Worm (Caenorhabditis elegans) whole organism, young adult: Measurements from ENCODE around the gene sql-1.
A peak's percentile ranks its signal among the peaks of the same experiment; 100 is the strongest.

Experiments
- D2030.7 ChIP-seq: fragments of 200-800 bp; sonication (Bioruptor generic); IDR thresholded peaks from 2 replicates; pipeline ENCODE4 v1.3.6; 2022; ENCODE audit warnings: missing genetic modification reagents, missing genetic modification characterization, missing compliant biosample characterization
- F33H1.4 ChIP-seq: fragments of 200-800 bp; sonication (Bioruptor generic); IDR thresholded peaks from 2 replicates; pipeline ENCODE4 v1.3.6; 2022; ENCODE audit warnings: missing genetic modification reagents, missing genetic modification characterization, missing compliant biosample characterization
- F49E8.2 ChIP-seq: sonication (generic microtip); optimal IDR thresholded peaks from 3 replicates; lab custom pipeline; 2017; ENCODE audit warnings: missing genetic modification characterization, mild to moderate bottlenecking, missing compliant biosample characterization, antibody characterized with exemption, moderate library complexity; ENCODE audit not compliant: insufficient read depth
- aptf-2 ChIP-seq: fragments of 200-800 bp; sonication (Bioruptor generic); conservative IDR thresholded peaks from 2 replicates; pipeline ENCODE4 v1.3.6; 2022; ENCODE audit warnings: missing genetic modification reagents, missing genetic modification characterization, missing compliant biosample characterization
- cebp-1 ChIP-seq, 2 experiments: fragments of 200-800 bp in 1 of 2; sonication (Bioruptor generic) in 1 of 2; sonication (generic microtip) in 1 of 2; IDR thresholded peaks in 1 of 2; optimal IDR thresholded peaks in 1 of 2; 2 replicates each; pipeline versions ENCODE4 v1.3.6 to Lab custom; 2017 to 2022; ENCODE audit warnings: missing compliant biosample characterization in 2 of 2, missing genetic modification characterization in 2 of 2, mild to moderate bottlenecking in 1 of 2, missing genetic modification reagents in 1 of 2, moderate library complexity in 1 of 2
- ceh-79 ChIP-seq: sonication (generic microtip); optimal IDR thresholded peaks from 2 replicates; lab custom pipeline; 2017; ENCODE audit warnings: mild to moderate bottlenecking, missing genetic modification characterization, missing compliant biosample characterization
- ceh-91 ChIP-seq: fragments of 200-800 bp; sonication (Bioruptor generic); IDR thresholded peaks from 2 replicates; pipeline ENCODE4 v1.3.6; 2022; ENCODE audit warnings: missing genetic modification reagents, missing genetic modification characterization, missing compliant biosample characterization
- die-1 ChIP-seq: sonication (generic microtip); optimal IDR thresholded peaks from 2 replicates; lab custom pipeline; 2016; ENCODE audit warnings: missing genotype, mild to moderate bottlenecking, missing genetic modification characterization, missing compliant biosample characterization
- dox-1 ChIP-seq: fragments of 200-800 bp; sonication (Bioruptor generic); IDR thresholded peaks from 2 replicates; pipeline ENCODE4 v1.3.6; 2022; ENCODE audit warnings: missing genetic modification reagents, missing genetic modification characterization, missing compliant biosample characterization
- egl-44 ChIP-seq: fragments of 200-800 bp; sonication (Bioruptor generic); IDR thresholded peaks from 2 replicates; pipeline ENCODE4 v1.3.6; 2022; ENCODE audit warnings: missing genetic modification reagents, missing genetic modification characterization, missing compliant biosample characterization
- egrh-3 ChIP-seq: fragments of 200-800 bp; sonication (Bioruptor generic); IDR thresholded peaks from 2 replicates; pipeline ENCODE4 v1.3.6; 2022; ENCODE audit warnings: missing genetic modification reagents, missing genetic modification characterization, missing compliant biosample characterization
- ets-4 ChIP-seq: fragments of 200-800 bp; sonication (Bioruptor generic); optimal IDR thresholded peaks from 2 replicates; lab custom pipeline; 2018; ENCODE audit warnings: mild to moderate bottlenecking, missing genetic modification characterization, missing compliant biosample characterization
- lin-54 ChIP-seq: fragments of 200-800 bp; sonication (Bioruptor generic); optimal IDR thresholded peaks from 2 replicates; lab custom pipeline; 2018; ENCODE audit warnings: mild to moderate bottlenecking, missing genetic modification characterization, missing compliant biosample characterization
- lsl-1 ChIP-seq: fragments of 200-800 bp; sonication (Bioruptor generic); optimal IDR thresholded peaks from 2 replicates; lab custom pipeline; 2018; ENCODE audit warnings: mild to moderate bottlenecking, missing genetic modification characterization, moderate library complexity, missing compliant biosample characterization
- madf-6 ChIP-seq: fragments of 200-800 bp; sonication (Bioruptor generic); IDR thresholded peaks from 2 replicates; pipeline ENCODE4 v1.3.6; 2022; ENCODE audit warnings: missing genetic modification reagents, missing genetic modification characterization, missing compliant biosample characterization
- madf-8 ChIP-seq: fragments of 200-800 bp; sonication (Bioruptor generic); conservative IDR thresholded peaks from 2 replicates; pipeline ENCODE4 v1.3.6; 2022; ENCODE audit warnings: missing genetic modification reagents, missing genetic modification characterization, missing compliant biosample characterization
- mcd-1 ChIP-seq: fragments of 200-800 bp; sonication (Bioruptor generic); IDR thresholded peaks from 2 replicates; pipeline ENCODE4 v1.3.6; 2022; ENCODE audit warnings: missing genetic modification reagents, missing genetic modification characterization, missing compliant biosample characterization
- nfya-2 ChIP-seq: fragments of 200-800 bp; sonication (Bioruptor generic); IDR thresholded peaks from 2 replicates; pipeline ENCODE4 v1.3.6; 2022; ENCODE audit warnings: missing genetic modification reagents, missing genetic modification characterization, missing compliant biosample characterization
- snpc-1.3 ChIP-seq: sonication (generic microtip); optimal IDR thresholded peaks from 2 replicates; lab custom pipeline; 2017; ENCODE audit warnings: missing genetic modification characterization, mild to moderate bottlenecking, missing compliant biosample characterization, antibody characterized with exemption, moderate library complexity, missing genotype, missing genetic modification reagents; ENCODE audit not compliant: insufficient read depth
- tbp1 ChIP-seq: fragments of 200-800 bp; sonication (Bioruptor generic); optimal IDR thresholded peaks from 2 replicates; lab custom pipeline; 2018; ENCODE audit warnings: mild to moderate bottlenecking, missing genetic modification characterization, missing compliant biosample characterization
- tbx-9 ChIP-seq: sonication (generic microtip); optimal IDR thresholded peaks from 2 replicates; lab custom pipeline; 2016; ENCODE audit warnings: borderline replicate concordance, missing genetic modification characterization, inconsistent platforms, missing compliant biosample characterization
- xnd-1 ChIP-seq: sonication (generic microtip); optimal IDR thresholded peaks from 2 replicates; lab custom pipeline; 2016; ENCODE audit warnings: missing genotype, missing genetic modification reagents, missing genetic modification characterization, missing compliant biosample characterization
- ztf-22 ChIP-seq: fragments of 200-800 bp; sonication (Bioruptor generic); optimal IDR thresholded peaks from 2 replicates; lab custom pipeline; 2018; ENCODE audit warnings: mild to moderate bottlenecking, missing genetic modification characterization, moderate library complexity, missing compliant biosample characterization
- ztf-28 ChIP-seq: fragments of 200-800 bp; sonication (Bioruptor generic); IDR thresholded peaks from 2 replicates; pipeline ENCODE4 v1.3.6; 2022; ENCODE audit warnings: missing genetic modification reagents, missing genetic modification characterization, missing compliant biosample characterization

sql-1 gene

ce11 chrIII:12568962-12569361 lies 69.6 kb downstream of the sql-1 start:
- TF ChIP-seq tbp1 (GFP tag; lab: Kevin White, UChicago) (peak; percentile 24), egrh-3 (GFP tag; lab: Robert Waterston, UW) (peak; percentile 60; the same call in 1 of the 2 replicates), F49E8.2 (tag; lab: Kevin White, UChicago) (no peak), dox-1 (GFP tag; lab: Robert Waterston, UW) (0 out of 2 replicates have a peak, but pooled peaks have one; percentile 28), cebp-1 (GFP tag; IDR thresholded peaks at IDR 0.05; lab: Robert Waterston, UW) (no peak), cebp-1 (tag; optimal IDR thresholded peaks at IDR 0.05; lab: Kevin White, UChicago) (peak; percentile 8), mcd-1 (GFP tag; lab: Robert Waterston, UW) (no peak)

DNA sequence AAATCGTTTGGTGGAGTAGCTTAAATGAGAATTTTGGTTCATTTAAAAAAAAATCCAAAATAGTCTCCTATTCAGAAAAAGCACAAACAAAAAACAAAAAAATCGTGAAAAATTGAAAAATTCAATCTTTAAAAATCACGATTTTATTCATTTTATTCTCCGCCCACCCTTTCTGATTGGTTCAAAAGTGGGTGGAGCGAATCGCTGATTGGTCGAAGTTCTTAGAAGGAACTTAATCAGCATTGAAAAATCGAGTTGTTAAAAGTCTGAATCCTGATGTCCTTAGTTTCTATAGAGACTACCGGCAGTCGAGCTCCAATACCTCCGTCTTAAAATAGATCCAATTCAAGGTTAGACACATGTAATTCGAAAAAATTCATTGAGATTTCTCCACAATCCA lies 70.5 kb downstream of the sql-1 start:
- no peak for TF ChIP-seq dox-1 (GFP tag; lab: Robert Waterston, UW)
- no peak for TF ChIP-seq ets-4 (GFP tag; lab: Kevin White, UChicago)
- no peak for TF ChIP-seq lsl-1
- no peak for TF ChIP-seq ztf-22 (GFP tag; lab: Kevin White, UChicago)
- no peak for TF ChIP-seq xnd-1 (tag; lab: Kevin White, UChicago)
- TF ChIP-seq ceh-79 (tag; lab: Kevin White, UChicago): no peak
- TF ChIP-seq egl-44: no peak

DNA sequence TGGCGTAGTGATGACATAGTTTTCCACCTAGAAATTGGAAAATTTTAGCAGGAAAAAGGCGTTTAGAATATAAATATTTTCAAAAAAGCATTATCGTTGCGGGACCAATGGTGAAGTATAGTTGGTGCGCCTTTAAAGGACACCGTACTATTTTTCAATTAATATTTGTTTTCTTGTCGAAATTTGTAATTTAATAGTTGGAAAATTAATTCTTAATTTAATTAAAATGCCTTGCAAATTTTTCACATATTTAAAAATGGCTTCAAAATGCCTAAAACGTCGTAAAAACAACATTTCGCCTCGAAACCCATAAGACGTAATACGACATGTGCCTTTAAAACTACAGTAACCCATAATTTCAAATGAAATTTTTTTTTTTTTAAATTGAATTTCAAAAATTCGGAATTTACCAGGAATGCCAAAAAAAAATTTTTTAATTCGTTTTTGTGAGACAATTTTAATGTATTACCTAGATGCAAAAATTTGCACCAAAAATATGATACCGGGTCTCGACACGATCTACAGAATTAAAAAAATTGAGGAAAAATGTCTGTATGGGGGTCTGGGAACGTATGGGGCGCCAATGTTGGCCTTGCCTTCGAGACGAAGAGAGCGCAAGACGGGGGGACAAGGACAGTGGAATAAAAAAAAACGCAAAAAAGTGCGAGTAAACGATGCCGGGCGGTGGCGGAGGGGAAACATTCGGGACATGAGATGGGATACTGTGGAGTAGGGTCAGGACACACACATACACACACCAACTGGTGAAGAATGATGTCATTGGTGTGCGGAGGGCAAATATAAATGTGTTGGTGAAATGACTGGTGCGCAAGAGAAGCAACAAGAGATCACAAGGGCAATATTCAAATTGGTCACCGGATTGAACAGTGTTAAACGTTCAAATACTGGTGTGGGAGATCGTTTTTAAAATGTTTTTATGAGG lies 76.3 kb downstream of the sql-1 start, which contains the start of gene aakg-1:
TSS of gene aakg-1 (minus strand) at position 52 of the 943 bp plus-strand sequence.
- TF ChIP-seq tbx-9 (tag; lab: Kevin White, UChicago): no peak
- TF ChIP-seq die-1 (tag; lab: Kevin White, UChicago): no peak
- 0 out of 2 replicates have a peak, but pooled peaks have one; percentile 48 for TF ChIP-seq ztf-28
- peak; percentile 99 for TF ChIP-seq lsl-1
- peak; percentile 95 for TF ChIP-seq xnd-1 (tag; lab: Kevin White, UChicago)
- peak; percentile 1 for TF ChIP-seq snpc-1.3 (tag; lab: Kevin White, UChicago)
- TF ChIP-seq aptf-2: no peak
- peak; percentile 68 for TF ChIP-seq D2030.7 (GFP tag; lab: Robert Waterston, UW)
- no peak for TF ChIP-seq nfya-2 (GFP tag; lab: Robert Waterston, UW)
- TF ChIP-seq madf-6 (GFP tag; lab: Robert Waterston, UW): peak; percentile 89
- TF ChIP-seq ceh-91 (GFP tag; lab: Robert Waterston, UW): peak; percentile 35; the same call in 1 of the 2 replicates
- TF ChIP-seq F33H1.4 (GFP tag; lab: Robert Waterston, UW): peak; percentile 94
- peak; percentile 66; the same call in 1 of the 2 replicates for TF ChIP-seq madf-8 (GFP tag; lab: Robert Waterston, UW)
- TF ChIP-seq lin-54: peak; percentile 59
- TF ChIP-seq, all 124 proteins: peak for 10
